Fruit fly (Drosophila melanogaster): Measurements from ENCODE around the gene NSD.

The NSD gene

dm6 chr3R:27916355-27917019 lies 21.2 kb downstream of the NSD start, which contains the start of the genes CG5003 and mRpS22 (continued):
- TF ChIP-seq CG14710 (tag; optimal IDR thresholded peaks at IDR 0.05): peak; percentile 77
- peak; percentile 11 for TF ChIP-seq trem (tag; optimal IDR thresholded peaks at IDR 0.05)
- peak; percentile 27 for TF ChIP-seq Mad (GFP tag; optimal IDR thresholded peaks at IDR 0.05)
- TF ChIP-seq cg (GFP tag; optimal IDR thresholded peaks at IDR 0.05): no peak
- peak; percentile 1 for TF ChIP-seq Bteb2 (GFP tag; optimal IDR thresholded peaks at IDR 0.05)
- no peak for TF ChIP-seq usp (GFP tag; optimal IDR thresholded peaks at IDR 0.05)

dm6 chr3R:27912147-27912546 lies 25.5 kb downstream of the NSD start, which contains the start of gene mil:
mil (plus strand) TSS chr3R:27912447.
- TF ChIP-seq CG15696 (tag; optimal IDR thresholded peaks at IDR 0.05) (no peak), H15 (GFP tag; IDR thresholded peaks at IDR 0.05) (no peak), Pdp1 (GFP tag; optimal IDR thresholded peaks at IDR 0.05) (no peak), CG17802 (tag; optimal IDR thresholded peaks at IDR 0.05) (no peak), vvl (GFP tag; IDR thresholded peaks at IDR 0.05) (no peak), CG11560 (tag; IDR thresholded peaks at IDR 0.05) (no peak), Lim3 (GFP tag; IDR thresholded peaks at IDR 0.05) (no peak), BEAF-32 (GFP tag; optimal IDR thresholded peaks at IDR 0.05) (no peak), CG3726 (GFP tag; IDR thresholded peaks at IDR 0.05) (no peak), CG12155 (GFP tag; optimal IDR thresholded peaks at IDR 0.05) (no peak), NfI (GFP tag; optimal IDR thresholded peaks at IDR 0.05) (no peak), chif (GFP tag; optimal IDR thresholded peaks at IDR 0.05) (no peak), CG32772 (GFP tag; IDR thresholded peaks at IDR 0.05) (no peak), H2.0 (GFP tag; IDR thresholded peaks at IDR 0.05) (no peak), CG9215 (GFP tag; IDR thresholded peaks at IDR 0.05) (no peak)

dm6 chr3R:27905695-27906094 lies 32.0 kb downstream of the NSD start, which contains the start of gene CG34353:
CG34353 (minus strand) TSS chr3R:27905843.
- TF ChIP-seq Nf-YC (tag; optimal IDR thresholded peaks at IDR 0.05) (peak; percentile 73), zen (tag; optimal IDR thresholded peaks at IDR 0.05) (peak; percentile 13), otp (GFP tag; IDR thresholded peaks at IDR 0.05) (peak; percentile 17; the same call in 1 of the 3 replicates), Ets97D (GFP tag; optimal IDR thresholded peaks at IDR 0.05) (peak; percentile 5), ase (GFP tag; IDR thresholded peaks at IDR 0.05) (no peak), amos (GFP tag; IDR thresholded peaks at IDR 0.05; ENCODE audit: partially characterized antibody) (peak; percentile 28; the same call in 1 of the 2 replicates), CoRest (tag; optimal IDR thresholded peaks at IDR 0.05) (peak; percentile 16), CG13894 (tag; optimal IDR thresholded peaks at IDR 0.05) (peak; percentile 14), PHDP (tag; optimal IDR thresholded peaks at IDR 0.05) (peak; percentile 20), CG12744 (GFP tag; optimal IDR thresholded peaks at IDR 0.05) (peak; percentile 70), jing (GFP tag; optimal IDR thresholded peaks at IDR 0.05) (peak; percentile 80), Nf-YB (GFP tag; optimal IDR thresholded peaks at IDR 0.05) (peak; percentile 63), HmgZ (tag; optimal IDR thresholded peaks at IDR 0.05) (peak; percentile 70), CG17328 (GFP tag; IDR thresholded peaks at IDR 0.05) (0 out of 2 replicates have a peak, but pooled peaks have one; percentile 27), pnt (GFP tag; optimal IDR thresholded peaks at IDR 0.05) (no peak), dysf (GFP tag; IDR thresholded peaks at IDR 0.05) (0 out of 3 replicates have a peak, but pooled peaks have one; percentile 19), chinmo (GFP tag; IDR thresholded peaks at IDR 0.05; ENCODE audit: partially characterized antibody) (peak; percentile 89; the same call in 3 of the 4 replicates), CG12391 (tag; optimal IDR thresholded peaks at IDR 0.05) (peak; percentile 4), Deaf1 (tag; optimal IDR thresholded peaks at IDR 0.05) (peak; percentile 99), Hmx (GFP tag; optimal IDR thresholded peaks at IDR 0.05) (no peak), gro (GFP tag; optimal IDR thresholded peaks at IDR 0.05) (peak; percentile 34), ci (GFP tag; IDR thresholded peaks at IDR 0.05) (peak; percentile 69; the same call in 2 of the 3 replicates), CG2199 (GFP tag; IDR thresholded peaks at IDR 0.05) (0 out of 3 replicates have a peak, but pooled peaks have one; percentile 21), CG7786 (GFP tag; optimal IDR thresholded peaks at IDR 0.05) (no peak), CG4360 (GFP tag; IDR thresholded peaks at IDR 0.05) (peak; percentile 58), B-H2 (GFP tag; optimal IDR thresholded peaks at IDR 0.05) (peak; percentile 59), scrt (GFP tag; optimal IDR thresholded peaks at IDR 0.05) (peak; percentile 98)
